Fruit fly (Drosophila melanogaster): Measurements from ENCODE around the gene sl.

DNA sequence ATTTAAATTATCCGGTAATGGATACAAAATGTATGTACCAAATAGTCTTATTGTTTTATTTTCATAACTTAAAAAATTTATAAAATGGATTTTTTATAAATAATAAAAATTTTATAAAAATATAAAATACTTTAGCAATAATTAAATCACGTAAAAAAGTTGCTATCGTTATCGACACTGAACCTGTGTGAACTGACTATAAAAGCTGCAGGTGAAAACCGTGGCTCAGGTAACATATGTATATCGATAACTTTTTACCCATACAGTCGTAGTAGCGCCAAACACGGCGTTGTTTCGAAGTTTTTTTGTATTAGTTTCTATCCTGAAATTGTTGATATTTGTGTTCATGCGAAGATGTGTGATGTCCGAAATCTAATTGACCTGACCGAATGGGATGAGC, 46.5 kb upstream of the sl start, which contains the start of gene CG3679:
- TF ChIP-seq CG34422 (GFP tag; IDR thresholded peaks at IDR 0.05), result no peak
- no peak for TF ChIP-seq HLH3B (GFP tag; IDR thresholded peaks at IDR 0.05)
- no peak for TF ChIP-seq CG8359 (GFP tag; optimal IDR thresholded peaks at IDR 0.05; ENCODE audit: borderline replicate concordance)
- TF ChIP-seq lola (GFP tag; optimal IDR thresholded peaks at IDR 0.05), result no peak
- TF ChIP-seq tap (tag; optimal IDR thresholded peaks at IDR 0.05), result no peak
- no peak for TF ChIP-seq crc (GFP tag; optimal IDR thresholded peaks at IDR 0.05)
- peak; percentile 67 for TF ChIP-seq CG14860 (GFP tag; IDR thresholded peaks at IDR 0.05; ENCODE audit: partially characterized antibody)
- no peak for TF ChIP-seq Max (GFP tag; optimal IDR thresholded peaks at IDR 0.05)
- TF ChIP-seq Sry-β (GFP tag; optimal IDR thresholded peaks at IDR 0.05), result no peak
- TF ChIP-seq Oli (tag; optimal IDR thresholded peaks at IDR 0.05), result no peak
- no peak for TF ChIP-seq MESR4 (GFP tag; optimal IDR thresholded peaks at IDR 0.05)

All from whole organism, embryonic.